Worm (Caenorhabditis elegans) whole organism, L4/young adult: ENCODE results near the gene str-229.

ENCODE experiments used
- W03F9.2 ChIP-seq: fragments of 150-350 bp; optimal IDR thresholded peaks from 2 replicates; lab custom pipeline; 2014; ENCODE audit warnings: missing biosample characterization, missing genetic modification characterization
- him-1 ChIP-seq: sonication (generic microtip); optimal IDR thresholded peaks from 2 replicates; lab custom pipeline; 2016; ENCODE audit warnings: missing genotype, missing genetic modification reagents, missing genetic modification characterization, missing compliant biosample characterization

DNA sequence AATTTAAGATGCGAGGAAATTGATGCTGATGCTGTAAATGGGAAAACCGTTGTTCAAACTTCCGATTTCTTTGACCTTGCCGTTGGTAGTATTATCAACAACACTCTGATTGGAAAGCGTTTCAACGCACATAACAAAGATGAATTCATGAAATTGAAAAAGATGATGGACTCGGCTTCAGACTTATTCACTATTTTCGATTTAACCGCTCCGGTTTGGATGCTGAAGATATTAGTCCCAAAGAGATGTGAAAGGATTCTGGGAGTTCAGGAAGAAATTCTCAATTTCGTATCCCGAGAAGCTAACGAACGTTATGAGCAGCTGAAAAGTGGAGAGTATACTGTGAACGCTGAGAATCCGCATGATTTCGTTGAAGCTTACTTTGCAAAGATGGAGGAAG is 41.0 kb upstream of the str-229 start:
- TF ChIP-seq W03F9.2 (tag; lab: Kevin White, UChicago) (no peak), him-1 (tag; lab: Kevin White, UChicago) (no peak)
